Fruit fly (Drosophila melanogaster): ENCODE results near the gene CG31495.
A peak's percentile ranks its signal among the peaks of the same experiment; 100 is the strongest.

dm6 chr3R:13877125-13877524 is 37.4 kb upstream of the CG31495 start:
- TF ChIP-seq CG6854 (GFP tag; optimal IDR thresholded peaks at IDR 0.05) (no peak), CG32006 (GFP tag; optimal IDR thresholded peaks at IDR 0.05) (no peak), Eip78C (GFP tag) (peak; percentile 38), CG6792 (GFP tag; optimal IDR thresholded peaks at IDR 0.05) (no peak), acj6 (GFP tag; optimal IDR thresholded peaks at IDR 0.05) (no peak), OdsH (GFP tag; optimal IDR thresholded peaks at IDR 0.05) (no peak), Hr4 (GFP tag; optimal IDR thresholded peaks at IDR 0.05) (no peak), vri (GFP tag; optimal IDR thresholded peaks at IDR 0.05) (no peak), CG11762 (GFP tag; optimal IDR thresholded peaks at IDR 0.05; ENCODE audit: insufficient read depth) (no peak), Blimp-1 (GFP tag; optimal IDR thresholded peaks at IDR 0.05) (no peak), fd85E (GFP tag; optimal IDR thresholded peaks at IDR 0.05) (no peak), dsx (GFP tag; optimal IDR thresholded peaks at IDR 0.05; ENCODE audit: poor library complexity, severe bottlenecking) (peak; percentile 43), CG9139 (GFP tag; optimal IDR thresholded peaks at IDR 0.05) (no peak)
